Worm (Caenorhabditis elegans) whole organism, L4 larva: Measurements from ENCODE around the gene Y55F3BL.6.
"Not testable (repeated sequence)": the region's sequence is repeated elsewhere in the genome, so short reads cannot be mapped to it uniquely, and the experiment has no call there.

Source experiments
- F49E8.2 ChIP-seq: sonication (generic microtip); optimal IDR thresholded peaks from 2 replicates; lab custom pipeline; 2016; ENCODE audit warnings: missing compliant biosample characterization, mild to moderate bottlenecking, missing genetic modification characterization, borderline replicate concordance
- T20F7.1 ChIP-seq: fragments of 200-800 bp; sonication (Bioruptor generic); optimal IDR thresholded peaks from 2 replicates; lab custom pipeline; 2018; ENCODE audit warnings: mild to moderate bottlenecking, missing genetic modification characterization, missing compliant biosample characterization
- Y105C5A.15 ChIP-seq: fragments of 200-800 bp; sonication (Bioruptor generic); IDR thresholded peaks from 2 replicates; pipeline ENCODE4 v1.3.6; 2022; ENCODE audit warnings: missing genetic modification characterization, missing compliant biosample characterization
- Y48G9A.11 ChIP-seq: fragments of 200-800 bp; sonication (Bioruptor generic); IDR thresholded peaks from 2 replicates; pipeline ENCODE4 v1.3.6; 2022; ENCODE audit warnings: missing genetic modification reagents, missing genetic modification characterization, missing compliant biosample characterization
- aha-1 ChIP-seq: fragments of 150-350 bp; peaks from one replicate; lab custom pipeline; 2014; ENCODE audit warnings: missing biosample characterization, missing genetic modification characterization
- ama-1 ChIP-seq: fragments of 150-350 bp; optimal IDR thresholded peaks from 2 replicates; lab custom pipeline; 2014; ENCODE audit warnings: inconsistent platforms, mixed read lengths
- ceh-28 ChIP-seq: fragments of 150-350 bp; optimal IDR thresholded peaks from 2 replicates; lab custom pipeline; 2014; ENCODE audit warnings: missing biosample characterization, missing genetic modification reagents, missing genetic modification characterization
- ceh-32 ChIP-seq: sonication (generic microtip); optimal IDR thresholded peaks from 2 replicates; lab custom pipeline; 2016; ENCODE audit warnings: mild to moderate bottlenecking, missing genetic modification characterization, missing compliant biosample characterization; ENCODE audit not compliant: poor library complexity
- daf-16 ChIP-seq, 3 experiments: sonication (generic microtip); optimal IDR thresholded peaks; 2 replicates each; lab custom pipeline; 2016 to 2017; ENCODE audit warnings: missing genetic modification characterization in 3 of 3, missing genetic modification reagents in 3 of 3, mild to moderate bottlenecking in 2 of 3, missing compliant biosample characterization in 2 of 3, missing biosample characterization in 1 of 3, moderate library complexity in 1 of 3
- dmd-6 ChIP-seq: fragments of 200-800 bp; sonication (Bioruptor generic); IDR thresholded peaks from 2 replicates; pipeline ENCODE4 v1.3.6; 2022; ENCODE audit warnings: missing genetic modification reagents, missing genetic modification characterization, missing compliant biosample characterization
- dpl-1 ChIP-seq: fragments of 150-350 bp; optimal IDR thresholded peaks from 2 replicates; lab custom pipeline; 2014; ENCODE audit warnings: missing biosample characterization, missing genetic modification reagents, missing genetic modification characterization
- lin-1 ChIP-seq: fragments of 200-800 bp; sonication (Bioruptor generic); IDR thresholded peaks from 2 replicates; pipeline ENCODE4 v1.3.6; 2022; ENCODE audit warnings: missing genetic modification reagents, missing genetic modification characterization, missing compliant biosample characterization
- lin-13 ChIP-seq: fragments of 150-350 bp; optimal IDR thresholded peaks from 2 replicates; lab custom pipeline; 2014; ENCODE audit warnings: missing biosample characterization, missing genetic modification reagents, missing genetic modification characterization
- lin-29 ChIP-seq: fragments of 200-800 bp; sonication (Bioruptor generic); IDR thresholded peaks from 2 replicates; pipeline ENCODE4 v1.3.6; 2022; ENCODE audit warnings: missing genetic modification reagents, missing genetic modification characterization, missing compliant biosample characterization
- lin-38 ChIP-seq: fragments of 200-800 bp; sonication (Bioruptor generic); IDR thresholded peaks from 2 replicates; pipeline ENCODE4 v1.3.6; 2022; ENCODE audit warnings: missing genetic modification reagents, missing genetic modification characterization, missing compliant biosample characterization
- lir-3 ChIP-seq: sonication (generic microtip); optimal IDR thresholded peaks from 2 replicates; lab custom pipeline; 2016; ENCODE audit warnings: mild to moderate bottlenecking, missing genetic modification characterization, missing compliant biosample characterization
- madf-5 ChIP-seq, 2 experiments: fragments of 200-800 bp; sonication (Bioruptor generic); IDR thresholded peaks; 2 replicates each; pipeline ENCODE4 v1.3.6; 2022; ENCODE audit warnings: missing compliant biosample characterization in 2 of 2, missing genetic modification characterization in 2 of 2
- madf-9 ChIP-seq: fragments of 200-800 bp; sonication (Bioruptor generic); conservative IDR thresholded peaks from 2 replicates; pipeline ENCODE4 v1.3.6; 2022; ENCODE audit warnings: missing genetic modification reagents, missing genetic modification characterization, missing compliant biosample characterization
- mdt-29 ChIP-seq: fragments of 200-800 bp; sonication (Bioruptor generic); IDR thresholded peaks from 2 replicates; pipeline ENCODE4 v1.3.6; 2022; ENCODE audit warnings: missing genetic modification reagents, missing genetic modification characterization, missing compliant biosample characterization
- mes-2 ChIP-seq: sonication (generic microtip); optimal IDR thresholded peaks from 2 replicates; lab custom pipeline; 2016; ENCODE audit warnings: missing genotype, mild to moderate bottlenecking, missing genetic modification characterization, missing compliant biosample characterization; ENCODE audit not compliant: poor library complexity, severe bottlenecking
- mxl-2 ChIP-seq: fragments of 200-800 bp; sonication (Bioruptor generic); conservative IDR thresholded peaks from 2 replicates; pipeline ENCODE4 v1.3.6; 2022; ENCODE audit warnings: missing genetic modification reagents, missing genetic modification characterization, missing compliant biosample characterization
- nhr-28 ChIP-seq: fragments of 150-350 bp; optimal IDR thresholded peaks from 2 replicates; lab custom pipeline; 2014; ENCODE audit warnings: missing biosample characterization, missing genetic modification characterization
- nhr-48 ChIP-seq: sonication (generic microtip); optimal IDR thresholded peaks from 2 replicates; lab custom pipeline; 2016; ENCODE audit warnings: mild to moderate bottlenecking, missing genetic modification characterization, missing compliant biosample characterization
- sdz-12 ChIP-seq: fragments of 200-800 bp; sonication (Bioruptor generic); optimal IDR thresholded peaks from 2 replicates; lab custom pipeline; 2018; ENCODE audit warnings: mild to moderate bottlenecking, missing genetic modification characterization, missing compliant biosample characterization
- spr-1 ChIP-seq: sonication (generic microtip); optimal IDR thresholded peaks from 2 replicates; lab custom pipeline; 2016; ENCODE audit warnings: mild to moderate bottlenecking, missing genetic modification characterization, missing compliant biosample characterization
- tra-1 ChIP-seq: fragments of 200-800 bp; sonication (Bioruptor generic); IDR thresholded peaks from 2 replicates; pipeline ENCODE4 v1.3.6; 2022; ENCODE audit warnings: missing genetic modification reagents, missing genetic modification characterization, missing compliant biosample characterization
- unc-39 ChIP-seq: sonication (generic microtip); optimal IDR thresholded peaks from 2 replicates; lab custom pipeline; 2017; ENCODE audit warnings: missing biosample characterization, missing genetic modification characterization
- ztf-11 ChIP-seq: fragments of 150-350 bp; optimal IDR thresholded peaks from 2 replicates; lab custom pipeline; 2014; ENCODE audit warnings: missing biosample characterization, missing genetic modification characterization

Gene Y55F3BL.6

DNA sequence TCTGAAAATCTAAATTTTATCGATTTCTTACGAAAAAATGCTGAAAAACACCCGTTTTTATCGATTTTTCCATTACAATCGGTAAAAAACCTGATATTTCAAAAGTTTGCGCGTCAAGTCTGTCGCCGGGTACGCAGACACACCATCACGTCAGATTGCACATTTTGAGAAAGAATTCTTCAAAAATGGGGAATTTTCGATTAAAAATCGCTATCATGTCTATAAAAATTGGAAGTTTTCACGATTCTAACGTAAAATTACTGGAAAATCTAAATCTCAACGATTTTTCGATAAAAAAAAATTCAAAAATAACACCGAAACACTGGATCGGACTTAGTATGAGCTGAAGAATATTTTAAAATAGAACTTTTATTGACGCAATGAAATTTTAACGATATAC, 12.6 kb downstream of the Y55F3BL.6 start, which contains the start of gene F56B3.4:
Gene F56B3.4, minus strand, starts transcription at position 1 of the 400 bp plus-strand sequence.
- TF ChIP-seq lin-38 (GFP tag; lab: Robert Waterston, UW) (peak; percentile 57), ama-1 (lab: Kevin White, UChicago) (peak; percentile 20), Y48G9A.11 (GFP tag; lab: Robert Waterston, UW) (peak; percentile 41; the same call in 1 of the 2 replicates), unc-39 (tag; lab: Kevin White, UChicago) (no peak), mes-2 (tag; lab: Kevin White, UChicago) (no peak), aha-1 (tag; lab: Kevin White, UChicago) (peak; percentile 42), ceh-28 (tag; lab: Kevin White, UChicago) (peak; percentile 17), Y105C5A.15 (no peak)

DNA sequence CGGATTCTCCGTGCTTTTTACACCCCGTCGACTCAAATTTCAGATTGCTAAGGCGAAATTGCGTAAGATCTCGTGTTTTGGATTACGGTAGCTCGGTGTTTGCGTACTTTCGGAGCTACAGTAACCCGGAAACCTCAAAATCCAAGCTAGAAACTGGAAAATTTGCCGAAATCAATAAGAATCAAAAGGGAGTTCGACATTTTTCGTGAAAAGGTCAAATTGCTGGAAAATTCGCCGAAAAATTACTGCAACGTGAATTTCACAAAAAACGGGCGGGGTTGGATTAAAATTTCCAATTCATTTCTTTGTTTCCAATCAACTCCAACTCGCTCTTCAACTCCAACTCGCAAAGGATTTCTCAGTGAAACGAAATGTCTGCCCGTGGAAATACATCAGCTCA, 19.1 kb downstream of the Y55F3BL.6 start, which contains the start of gene F56B3.6:
Gene F56B3.6, plus strand, starts transcription at position 301 of the 400 bp plus-strand sequence.
- TF ChIP-seq mxl-2 (no peak), unc-39 (tag; lab: Kevin White, UChicago) (no peak), ama-1 (lab: Kevin White, UChicago) (no peak), tra-1 (GFP tag; lab: Robert Waterston, UW) (no peak), spr-1 (tag; lab: Kevin White, UChicago) (no peak)

DNA sequence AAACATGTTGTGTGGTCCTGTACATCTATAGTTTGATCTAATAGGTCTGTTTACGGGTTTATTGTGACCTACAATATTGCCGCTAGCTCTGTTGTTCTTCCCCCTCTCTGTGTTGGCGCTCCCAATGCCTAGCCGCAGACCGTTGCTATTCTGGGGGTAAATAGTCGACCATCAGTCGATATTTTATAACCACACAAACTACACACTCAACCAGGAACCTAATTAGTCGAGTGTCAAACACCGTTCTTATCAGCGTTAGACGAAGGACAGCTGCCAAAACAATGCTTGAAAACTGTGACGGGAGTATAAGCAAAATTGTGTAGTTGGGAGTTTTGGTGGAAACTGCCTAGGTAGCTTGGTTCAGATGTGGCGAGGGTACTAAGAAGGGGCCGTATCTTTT, 24.5 kb downstream of the Y55F3BL.6 start:
- TF ChIP-seq dmd-6 (GFP tag; lab: Robert Waterston, UW) (peak; percentile 39; the same call in 1 of the 2 replicates), ama-1 (lab: Kevin White, UChicago) (no peak), daf-16 (GFP tag; optimal IDR thresholded peaks at IDR 0.05; lab: Kevin White, UChicago) (no peak), daf-16 (tag; optimal IDR thresholded peaks at IDR 0.05; lab: Kevin White, UChicago) (peak; percentile 81)

DNA sequence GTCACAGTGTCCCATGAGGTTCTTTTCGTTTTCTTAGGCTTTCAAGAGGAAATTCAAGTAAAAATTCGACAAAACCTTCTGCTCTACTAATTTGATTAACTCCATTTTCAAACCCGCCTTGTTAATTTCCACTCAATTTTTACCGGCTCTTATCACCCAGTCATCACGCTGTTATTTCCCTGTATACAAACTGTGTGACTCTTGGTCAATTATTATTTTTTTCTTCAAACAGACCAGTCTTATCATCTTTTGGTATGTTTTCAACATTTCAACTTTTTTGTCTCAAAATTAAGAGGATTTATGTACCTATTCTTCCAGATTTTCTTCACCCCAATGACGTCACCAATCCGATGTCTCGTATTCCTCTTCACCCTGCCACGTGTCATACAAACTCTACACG, 28.4 kb downstream of the Y55F3BL.6 start, which contains the start of gene ugt-52:
Gene ugt-52, plus strand, starts transcription at position 301 of the 400 bp plus-strand sequence.
- TF ChIP-seq lin-29 (GFP tag; lab: Robert Waterston, UW) (no peak), mdt-29 (GFP tag; lab: Robert Waterston, UW) (no peak), tra-1 (GFP tag; lab: Robert Waterston, UW) (no peak), daf-16 (GFP tag; optimal IDR thresholded peaks at IDR 0.05; lab: Kevin White, UChicago) (no peak), daf-16 (tag; optimal IDR thresholded peaks at IDR 0.05; lab: Kevin White, UChicago) (peak; percentile 41), sdz-12 (no peak), F49E8.2 (tag; lab: Kevin White, UChicago) (no peak), lir-3 (tag; lab: Kevin White, UChicago) (no peak), madf-9 (no peak), nhr-28 (peak; percentile 12), lin-1 (GFP tag; lab: Robert Waterston, UW) (no peak)

DNA sequence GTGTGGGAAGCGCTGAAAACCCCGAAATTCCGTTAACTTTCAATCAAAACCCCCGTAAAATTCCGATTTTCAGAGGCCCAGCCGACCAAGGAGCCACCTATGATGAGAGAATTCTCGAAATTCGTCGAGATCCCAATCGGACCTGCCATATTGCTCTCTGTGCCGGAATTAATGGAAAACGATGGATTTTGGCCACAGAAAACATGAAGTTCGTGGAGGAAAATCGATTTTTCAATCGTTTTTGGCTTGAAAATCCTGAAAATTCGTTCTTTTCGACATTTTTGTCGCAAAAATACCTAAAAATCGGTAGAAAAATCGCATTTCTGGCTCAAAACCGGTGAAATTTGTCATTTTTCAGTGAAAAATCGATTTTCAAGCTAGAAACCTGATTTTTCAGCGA, 33.3 kb downstream of the Y55F3BL.6 start:
- TF ChIP-seq nhr-48 (tag; lab: Kevin White, UChicago) = no peak
- TF ChIP-seq, all 104 proteins: peak for 0

DNA sequence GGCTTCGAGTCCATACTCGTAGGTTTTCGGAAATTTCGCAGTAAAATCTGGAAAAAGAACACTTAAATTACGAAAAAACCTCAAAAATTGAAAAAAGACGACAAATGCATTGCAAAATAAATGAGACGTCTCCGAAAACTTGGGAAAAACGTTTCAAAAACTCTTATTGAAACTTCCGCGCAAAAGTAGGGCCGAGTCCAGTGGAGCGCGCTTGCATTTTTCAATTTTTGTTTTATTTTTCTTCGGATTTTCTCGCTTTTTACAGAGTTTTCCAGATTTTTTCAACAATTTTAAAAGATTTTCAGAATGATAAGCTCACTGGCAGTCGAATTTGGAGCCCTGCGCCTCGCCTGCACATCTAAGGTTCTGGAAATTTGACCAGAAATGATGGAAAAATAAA, 33.9 kb downstream of the Y55F3BL.6 start, which contains the start of gene mrpl-2:
Gene mrpl-2, plus strand, starts transcription at position 307 of the 400 bp plus-strand sequence.
- TF ChIP-seq madf-5 (GFP tag; IDR thresholded peaks at IDR 0.05; lab: Robert Waterston, UW) = no peak
- TF ChIP-seq dpl-1 (GFP tag; lab: Kevin White, UChicago) = peak; percentile 76
- no peak for TF ChIP-seq lin-13
- peak; percentile 33 for TF ChIP-seq mes-2 (tag; lab: Kevin White, UChicago)
- no peak for TF ChIP-seq ceh-32 (tag; lab: Kevin White, UChicago)
- peak; percentile 90 for TF ChIP-seq lin-38 (GFP tag; lab: Robert Waterston, UW)

DNA sequence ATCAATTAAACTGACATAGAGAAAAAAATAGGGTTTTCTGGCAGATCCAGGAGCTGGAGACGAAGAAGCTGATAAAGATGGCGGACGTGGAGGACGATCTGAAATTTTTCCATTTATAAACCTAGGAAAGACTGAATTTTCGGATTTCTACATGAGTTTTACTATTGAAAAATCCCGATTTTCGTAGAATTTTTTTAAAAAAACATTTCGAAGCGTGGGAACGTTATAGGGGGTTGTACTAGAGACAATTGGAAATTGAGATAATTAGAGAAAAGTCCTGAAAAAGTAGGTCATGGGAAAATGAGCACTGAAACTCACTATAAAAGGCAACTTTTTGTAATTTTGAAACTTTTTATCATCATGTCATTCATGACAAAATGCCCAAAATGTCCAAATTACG, 35.8 kb downstream of the Y55F3BL.6 start, which contains the start of gene F56B3.9:
Gene F56B3.9, plus strand, starts transcription at position 301 of the 400 bp plus-strand sequence.
- not testable (repeated sequence) for TF ChIP-seq T20F7.1 (GFP tag; lab: Kevin White, UChicago); ztf-11 (tag; lab: Kevin White, UChicago); sdz-12
